Fruit fly (Drosophila melanogaster) whole organism, embryonic: ENCODE data around the gene Mst57Db.

ENCODE experiments used
- Ada2b ChIP-seq: fragments of 200-800 bp; sonication (Bioruptor generic); IDR thresholded peaks from 2 replicates; pipeline ENCODE4 v1.3.6; 2022; ENCODE audit warnings: missing biosample characterization, missing genetic modification characterization
- B-H2 ChIP-seq: fragments of 200-800 bp; sonication (Bioruptor generic); optimal IDR thresholded peaks from 2 replicates; lab custom pipeline; 2018; ENCODE audit warnings: missing biosample characterization, mild to moderate bottlenecking, missing genetic modification characterization
- Bdp1 ChIP-seq: fragments of 200-800 bp; sonication (Bioruptor generic); optimal IDR thresholded peaks from 3 replicates; lab custom pipeline; 2016; ENCODE audit warnings: missing biosample characterization, missing genetic modification characterization
- CG11093 ChIP-seq: fragments of 200-800 bp; sonication (Bioruptor generic); IDR thresholded peaks from 3 replicates; pipeline ENCODE4 v1.3.6; 2022; ENCODE audit warnings: missing biosample characterization, missing genetic modification characterization
- CG3163 ChIP-seq: fragments of 200-800 bp; sonication (Bioruptor generic); optimal IDR thresholded peaks from 3 replicates; lab custom pipeline; 2016; ENCODE audit warnings: missing biosample characterization, missing genetic modification characterization
- CG34224 ChIP-seq: fragments of 200-800 bp; sonication (Bioruptor generic); IDR thresholded peaks from 3 replicates; pipeline ENCODE4 v1.3.6; 2022; ENCODE audit warnings: missing biosample characterization, missing genetic modification characterization; ENCODE audit not compliant: partially characterized antibody
- CG4820 ChIP-seq: fragments of 200-800 bp; sonication (Bioruptor generic); optimal IDR thresholded peaks from 3 replicates; lab custom pipeline; 2016; ENCODE audit warnings: missing biosample characterization, missing genetic modification characterization
- D19B ChIP-seq: fragments of 200-800 bp; sonication (Bioruptor generic); optimal IDR thresholded peaks from 2 replicates; lab custom pipeline; 2017; ENCODE audit warnings: missing biosample characterization, mild to moderate bottlenecking, missing genetic modification characterization
- Dbx ChIP-seq: fragments of 200-800 bp; sonication (Bioruptor generic); IDR thresholded peaks from 3 replicates; pipeline ENCODE4 v1.3.6; 2022; ENCODE audit warnings: missing biosample characterization, missing genetic modification characterization
- Ets65A ChIP-seq: fragments of 200-800 bp; sonication (Bioruptor generic); peaks from one replicate; lab custom pipeline; 2016; ENCODE audit warnings: missing biosample characterization, missing genetic modification characterization
- Fer1 ChIP-seq: fragments of 200-800 bp; sonication (Bioruptor generic); optimal IDR thresholded peaks from 2 replicates; lab custom pipeline; 2017; ENCODE audit warnings: missing biosample characterization, mild to moderate bottlenecking, missing genetic modification characterization
- Hand ChIP-seq: fragments of 200-800 bp; sonication (Bioruptor generic); optimal IDR thresholded peaks from 2 replicates; lab custom pipeline; 2017; ENCODE audit warnings: mild to moderate bottlenecking, missing biosample characterization, missing genetic modification reagents, missing genetic modification characterization
- Mad ChIP-seq: fragments of 200-800 bp; sonication (Bioruptor generic); optimal IDR thresholded peaks from 2 replicates; lab custom pipeline; 2016; ENCODE audit warnings: missing biosample characterization, missing genetic modification characterization
- Meics ChIP-seq: fragments of 200-800 bp; sonication (Bioruptor generic); optimal IDR thresholded peaks from 2 replicates; lab custom pipeline; 2017; ENCODE audit warnings: missing biosample characterization, mild to moderate bottlenecking, missing genetic modification characterization
- Scr ChIP-seq: fragments of 200-800 bp; sonication (Bioruptor generic); IDR thresholded peaks from 2 replicates; pipeline ENCODE4 v1.3.6; 2022; ENCODE audit warnings: missing biosample characterization, missing genetic modification characterization; ENCODE audit not compliant: partially characterized antibody
- Sin3A ChIP-seq: fragments of >200 bp; optimal IDR thresholded peaks from 2 replicates; lab custom pipeline; 2018
- Trl ChIP-seq, 3 experiments: fragments of >200 bp in 2 of 3; fragments of 200-800 bp in 1 of 3; sonication (Bioruptor generic) in 1 of 3; optimal IDR thresholded peaks; 2 replicates in 1 of 3; 3 replicates in 2 of 3; lab custom pipeline; 2016 to 2017; ENCODE audit warnings: missing biosample characterization in 1 of 3, missing genetic modification characterization in 1 of 3
- abd-A ChIP-seq: fragments of 200-800 bp; sonication (Bioruptor generic); optimal IDR thresholded peaks from 3 replicates; lab custom pipeline; 2019; ENCODE audit warnings: missing biosample characterization, mild to moderate bottlenecking, missing genetic modification characterization, moderate library complexity
- amos ChIP-seq: fragments of 200-800 bp; sonication (Bioruptor generic); IDR thresholded peaks from 2 replicates; pipeline ENCODE4 v1.3.6; 2022; ENCODE audit warnings: missing biosample characterization, missing genetic modification characterization; ENCODE audit not compliant: partially characterized antibody
- ato ChIP-seq: fragments of 200-800 bp; sonication (Bioruptor generic); IDR thresholded peaks from 2 replicates; pipeline ENCODE4 v1.3.6; 2022; ENCODE audit warnings: missing biosample characterization, missing genetic modification characterization; ENCODE audit not compliant: partially characterized antibody
- inv ChIP-seq: fragments of 200-800 bp; sonication (Bioruptor generic); IDR thresholded peaks from 2 replicates; pipeline ENCODE4 v1.3.6; 2022; ENCODE audit warnings: missing biosample characterization, missing genetic modification characterization; ENCODE audit not compliant: partially characterized antibody
- lmd ChIP-seq: fragments of 200-800 bp; sonication (Bioruptor generic); IDR thresholded peaks from 2 replicates; pipeline ENCODE4 v1.3.6; 2022; ENCODE audit warnings: missing biosample characterization, missing genetic modification characterization
- tgo ChIP-seq: fragments of 200-800 bp; sonication (Bioruptor generic); IDR thresholded peaks from 3 replicates; pipeline ENCODE4 v1.3.6; 2022; ENCODE audit warnings: missing biosample characterization, missing genetic modification characterization
- z ChIP-seq: fragments of 200-800 bp; sonication (Bioruptor generic); IDR thresholded peaks from 3 replicates; pipeline ENCODE4 v1.3.6; 2022; ENCODE audit warnings: missing biosample characterization, missing genetic modification characterization

Gene Mst57Db

dm6 chr3R:25789355-25789754, 41.4 kb downstream of the Mst57Db start, which contains the start of gene CG31380:
TSS of gene CG31380 (minus strand) at chr3R:25789455.
- TF ChIP-seq ato: no peak
- no peak for TF ChIP-seq Dbx (GFP tag; lab: Robert Waterston, UW)
- TF ChIP-seq inv (GFP tag; lab: Robert Waterston, UW): no peak
- TF ChIP-seq Bdp1: no peak
- TF ChIP-seq CG11093 (GFP tag; lab: Robert Waterston, UW): no peak
- no peak for TF ChIP-seq Hand (GFP tag; lab: Kevin White, UChicago)

dm6 chr3R:25787198-25787597, 43.5 kb downstream of the Mst57Db start, which contains the start of gene CG4960:
TSS of gene CG4960 (minus strand) at chr3R:25787298.
- no peak for TF ChIP-seq Scr
- TF ChIP-seq B-H2 (GFP tag; lab: Kevin White, UChicago): no peak
- no peak for TF ChIP-seq Meics (GFP tag; lab: Kevin White, UChicago)
- no peak for TF ChIP-seq tgo (GFP tag; lab: Robert Waterston, UW)
- TF ChIP-seq Ada2b (GFP tag; lab: Robert Waterston, UW): no peak
- TF ChIP-seq lmd (GFP tag; lab: Robert Waterston, UW): no peak
- TF ChIP-seq CG4820 (GFP tag; lab: Kevin White, UChicago): no peak
- no peak for TF ChIP-seq Fer1
- TF ChIP-seq D19B (GFP tag; lab: Kevin White, UChicago): no peak
- TF ChIP-seq Sin3A (lab: Kevin White, UChicago): no peak

- TF ChIP-seq z (peak; percentile 90), abd-A (peak; percentile 15), Ets65A (peak; percentile 30), Trl (optimal IDR thresholded peaks at IDR 0.05; lab: Kevin White, UChicago) (peak; percentile 45 to 88), Trl (GFP tag; optimal IDR thresholded peaks at IDR 0.05; lab: Kevin White, UChicago) (no peak), CG3163 (peak; percentile 65), CG34224 (GFP tag; lab: Robert Waterston, UW) (no peak), amos (peak; percentile 16; the same call in 1 of the 2 replicates), Mad (GFP tag; lab: Kevin White, UChicago) (no peak)
Observed at dm6 chr3R:25782855-25783424, 47.8 kb downstream of the Mst57Db start.
